Fruit fly (Drosophila melanogaster) whole organism, wandering third instar larva: ENCODE results near the gene Or13a.

Experiments used
- Abd-B ChIP-seq: fragments of >200 bp; optimal IDR thresholded peaks from 2 replicates; lab custom pipeline; 2017; ENCODE audit warnings: missing biosample characterization, missing genetic modification characterization
- CG9705 ChIP-seq: fragments of 200-800 bp; sonication (Bioruptor generic); optimal IDR thresholded peaks from 2 replicates; lab custom pipeline; 2018; ENCODE audit warnings: missing biosample characterization, mild to moderate bottlenecking, missing genetic modification characterization
- CrebA ChIP-seq: fragments of 200-800 bp; sonication (Bioruptor generic); optimal IDR thresholded peaks from 2 replicates; lab custom pipeline; 2016; ENCODE audit warnings: missing biosample characterization, mild to moderate bottlenecking, missing genetic modification characterization, borderline replicate concordance
- Dfd ChIP-seq: fragments of >200 bp; optimal IDR thresholded peaks from 2 replicates; lab custom pipeline; 2017; ENCODE audit warnings: missing biosample characterization, missing genetic modification characterization
- Dif ChIP-seq: fragments of 200-275, 200-300 bp; sonication (Bioruptor generic); optimal IDR thresholded peaks from 2 replicates; lab custom pipeline; 2018; ENCODE audit warnings: missing biosample characterization, missing genetic modification characterization; ENCODE audit not compliant: partially characterized antibody
- HLH106 ChIP-seq: fragments of 200-800 bp; optimal IDR thresholded peaks from 3 replicates; lab custom pipeline; 2019; ENCODE audit warnings: missing biosample characterization, mild to moderate bottlenecking, missing genetic modification characterization, moderate library complexity
- Hnf4 ChIP-seq: fragments of 200-800 bp; sonication (Bioruptor generic); optimal IDR thresholded peaks from 2 replicates; lab custom pipeline; 2016; ENCODE audit warnings: missing biosample characterization, mild to moderate bottlenecking, missing genetic modification characterization
- Hr78 ChIP-seq: fragments of >200 bp; optimal IDR thresholded peaks from 2 replicates; lab custom pipeline; 2017; ENCODE audit warnings: missing biosample characterization, missing genetic modification characterization
- Hr83 ChIP-seq: fragments of 200-300 bp; sonication (Bioruptor generic); optimal IDR thresholded peaks from 2 replicates; lab custom pipeline; 2016; ENCODE audit warnings: missing biosample characterization, mild to moderate bottlenecking, missing genetic modification characterization, moderate library complexity; ENCODE audit not compliant: poor library complexity, severe bottlenecking
- Jra ChIP-seq: sonication (Bioruptor generic); optimal IDR thresholded peaks from 2 replicates; lab custom pipeline; 2016; ENCODE audit warnings: missing biosample characterization, missing genetic modification characterization
- Mio ChIP-seq: sonication (Bioruptor generic); optimal IDR thresholded peaks from 2 replicates; lab custom pipeline; 2016; ENCODE audit warnings: missing biosample characterization, missing genetic modification characterization
- Myc ChIP-seq: fragments of >200 bp; optimal IDR thresholded peaks from 2 replicates; lab custom pipeline; 2017
- N ChIP-seq: fragments of >200 bp; optimal IDR thresholded peaks from 2 replicates; lab custom pipeline; 2018; ENCODE audit warnings: missing biosample characterization, missing external identifiers, missing genetic modification characterization
- OdsH ChIP-seq: fragments of 200-800 bp; sonication (Bioruptor generic); optimal IDR thresholded peaks from 2 replicates; lab custom pipeline; 2016; ENCODE audit warnings: missing biosample characterization, mild to moderate bottlenecking, missing genetic modification characterization
- Rel ChIP-seq, 2 experiments: fragments of 200-800 bp; sonication (Bioruptor generic) in 1 of 2; optimal IDR thresholded peaks; 2 replicates in 1 of 2; 3 replicates in 1 of 2; lab custom pipeline; 2016 to 2019; ENCODE audit warnings: mild to moderate bottlenecking in 2 of 2, missing biosample characterization in 2 of 2, missing genetic modification characterization in 2 of 2, moderate library complexity in 1 of 2
- Sp1 ChIP-seq: fragments of 200-800 bp; sonication (Bioruptor generic); optimal IDR thresholded peaks from 3 replicates; lab custom pipeline; 2019; ENCODE audit warnings: missing biosample characterization, mild to moderate bottlenecking, missing genetic modification characterization, moderate library complexity
- Vsx2 ChIP-seq: fragments of 200-300, 225-300 bp; sonication (Bioruptor generic); optimal IDR thresholded peaks from 2 replicates; lab custom pipeline; 2018; ENCODE audit warnings: missing biosample characterization, missing genetic modification characterization; ENCODE audit not compliant: partially characterized antibody
- br ChIP-seq: fragments of 200-800 bp; sonication (Bioruptor generic); optimal IDR thresholded peaks from 2 replicates; lab custom pipeline; 2016; ENCODE audit warnings: missing biosample characterization, missing genetic modification characterization
- brk ChIP-seq: fragments of 200-800 bp; sonication (Bioruptor generic); optimal IDR thresholded peaks from 2 replicates; lab custom pipeline; 2016; ENCODE audit warnings: missing biosample characterization, mild to moderate bottlenecking, missing genetic modification characterization
- dl ChIP-seq, 2 experiments: fragments of 175-275, 200-275 bp in 1 of 2; fragments of 200-275 bp in 1 of 2; sonication (Bioruptor generic); optimal IDR thresholded peaks; lab custom pipeline; 2018; ENCODE audit warnings: mild to moderate bottlenecking in 2 of 2, missing biosample characterization in 2 of 2, missing genetic modification characterization in 2 of 2, moderate library complexity in 2 of 2; ENCODE audit not compliant: partially characterized antibody in 2 of 2, insufficient read depth in 1 of 2
- dmrt93B ChIP-seq: fragments of 200-800 bp; sonication (Bioruptor generic); optimal IDR thresholded peaks from 2 replicates; lab custom pipeline; 2018; ENCODE audit warnings: missing biosample characterization, mild to moderate bottlenecking, missing genetic modification characterization
- fru ChIP-seq: fragments of 200-800 bp; sonication (Bioruptor generic); optimal IDR thresholded peaks from 3 replicates; lab custom pipeline; 2016; ENCODE audit warnings: missing biosample characterization, mild to moderate bottlenecking, missing genetic modification characterization
- lola ChIP-seq: fragments of >200 bp; optimal IDR thresholded peaks from 2 replicates; lab custom pipeline; 2017; ENCODE audit warnings: missing biosample characterization, missing genetic modification characterization
- pan ChIP-seq: fragments of >200 bp; optimal IDR thresholded peaks from 2 replicates; lab custom pipeline; 2017
- rgr ChIP-seq: fragments of 200-800 bp; sonication (Bioruptor generic); optimal IDR thresholded peaks from 3 replicates; lab custom pipeline; 2016; ENCODE audit warnings: missing biosample characterization, mild to moderate bottlenecking, missing genetic modification characterization
- tai ChIP-seq: sonication (Bioruptor generic); optimal IDR thresholded peaks from 2 replicates; lab custom pipeline; 2016; ENCODE audit warnings: missing biosample characterization, missing genetic modification characterization
- usp ChIP-seq: fragments of >200 bp; optimal IDR thresholded peaks from 2 replicates; lab custom pipeline; 2017; ENCODE audit warnings: missing biosample characterization, missing genetic modification characterization

Or13a gene

dm6 chrX:15986654-15987053 is 12.4 kb downstream of the Or13a start, which contains the start of gene ND-20 (continued):
- TF ChIP-seq CrebA = no peak
- TF ChIP-seq lola (GFP tag; lab: Kevin White, UChicago) = no peak
- TF ChIP-seq HLH106 (tag; lab: Kevin White, UChicago) = peak; percentile 4
- no peak for TF ChIP-seq Jra (GFP tag; lab: Kevin White, UChicago)
- TF ChIP-seq dmrt93B = no peak
- TF ChIP-seq rgr (GFP tag; lab: Kevin White, UChicago) = no peak
- no peak for TF ChIP-seq Sp1 (GFP tag; lab: Kevin White, UChicago)
- no peak for TF ChIP-seq OdsH (GFP tag; lab: Kevin White, UChicago)
- no peak for TF ChIP-seq fru (GFP tag; lab: Kevin White, UChicago)
- no peak for TF ChIP-seq Myc (lab: Kevin White, UChicago)
- no peak for TF ChIP-seq tai (GFP tag; lab: Kevin White, UChicago)
- peak; percentile 86 for TF ChIP-seq Hr78 (GFP tag; lab: Kevin White, UChicago)
- peak; percentile 98 for TF ChIP-seq N (GFP tag; lab: Kevin White, UChicago)

- no peak for TF ChIP-seq pan (lab: Kevin White, UChicago)
- no peak for TF ChIP-seq br (GFP tag; lab: Kevin White, UChicago)
Observed at dm6 chrX:15989631-15990030, 15.4 kb downstream of the Or13a start.

DNA sequence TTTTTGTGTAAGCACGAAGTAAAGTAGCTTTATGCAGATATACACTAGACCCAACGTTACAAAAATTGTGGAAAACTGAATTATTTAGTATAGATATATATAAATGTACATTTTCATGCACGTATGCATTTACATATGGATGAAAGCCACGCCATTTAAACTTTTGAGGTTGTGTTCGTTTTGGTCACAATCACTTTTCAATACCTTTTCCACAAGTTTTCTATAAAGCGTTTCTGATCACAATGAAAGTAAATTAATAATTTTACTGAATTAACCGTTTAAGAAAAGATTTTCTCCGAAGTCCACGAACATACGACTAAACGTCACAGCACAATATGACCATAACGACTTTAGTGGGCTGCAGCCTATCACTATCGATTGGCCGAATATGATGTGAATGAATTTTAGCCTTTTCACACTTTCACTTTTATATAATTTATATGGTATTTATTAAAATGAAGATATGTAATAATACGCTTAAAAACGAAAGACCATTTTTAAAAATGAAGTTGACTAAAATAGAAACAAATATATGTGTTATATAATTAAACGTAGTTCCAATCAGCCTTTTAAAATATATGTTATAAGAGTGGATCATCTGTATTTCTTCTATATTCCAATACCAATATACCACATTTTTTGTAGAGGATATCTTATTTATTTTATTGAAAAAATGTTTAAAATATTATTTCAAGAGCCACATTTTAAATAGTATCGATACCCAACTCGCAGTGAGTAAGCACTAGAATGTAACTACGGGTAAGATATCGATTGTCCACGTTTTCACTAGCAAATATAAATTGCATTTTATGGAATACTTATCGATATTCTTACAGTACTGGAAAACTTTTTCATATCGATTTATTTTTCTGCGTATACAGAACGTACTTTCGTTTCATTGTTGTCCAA is 17.6 kb downstream of the Or13a start, which contains the start of the genes CG46312, eIF5 and exd:
Gene CG46312 (minus strand): TSS at position 357 of the 909 bp plus-strand sequence.
Gene eIF5 (minus strand): TSS at position 357 of the 909 bp plus-strand sequence.
Gene exd (plus strand): TSS at position 851 of the 909 bp plus-strand sequence.
- no peak for TF ChIP-seq Rel (GFP tag; optimal IDR thresholded peaks at IDR 0.05; lab: Kevin White, UChicago)
- TF ChIP-seq Rel (tag; optimal IDR thresholded peaks at IDR 0.05; lab: Kevin White, UChicago) = peak; percentile 18
- peak; percentile 2 for TF ChIP-seq HLH106 (tag; lab: Kevin White, UChicago)
- TF ChIP-seq Abd-B (GFP tag; lab: Kevin White, UChicago) = no peak
- TF ChIP-seq, all 38 proteins: peak for 2

- TF ChIP-seq Mio (GFP tag; lab: Kevin White, UChicago) (no peak), Abd-B (GFP tag; lab: Kevin White, UChicago) (no peak), br (GFP tag; lab: Kevin White, UChicago) (no peak), Hr83 (GFP tag; lab: Kevin White, UChicago) (no peak), Vsx2 (GFP tag; lab: Kevin White, UChicago) (no peak), Dfd (no peak), CrebA (no peak), CG9705 (GFP tag; lab: Kevin White, UChicago) (no peak), Jra (GFP tag; lab: Kevin White, UChicago) (no peak), tai (GFP tag; lab: Kevin White, UChicago) (no peak), fru (GFP tag; lab: Kevin White, UChicago) (no peak), rgr (GFP tag; lab: Kevin White, UChicago) (no peak), brk (GFP tag; lab: Kevin White, UChicago) (no peak), usp (GFP tag; lab: Kevin White, UChicago) (no peak), Dif (GFP tag; lab: Kevin White, UChicago) (no peak), N (GFP tag; lab: Kevin White, UChicago) (no peak), dl (GFP tag; optimal IDR thresholded peaks at IDR 0.05; lab: Kevin White, UChicago; ENCODE audit: insufficient read depth in 1 of 2, partially characterized antibody in 2 of 2) (no peak), lola (GFP tag; lab: Kevin White, UChicago) (no peak)
Observed at dm6 chrX:15992527-15992897, 18.3 kb downstream of the Or13a start.

DNA sequence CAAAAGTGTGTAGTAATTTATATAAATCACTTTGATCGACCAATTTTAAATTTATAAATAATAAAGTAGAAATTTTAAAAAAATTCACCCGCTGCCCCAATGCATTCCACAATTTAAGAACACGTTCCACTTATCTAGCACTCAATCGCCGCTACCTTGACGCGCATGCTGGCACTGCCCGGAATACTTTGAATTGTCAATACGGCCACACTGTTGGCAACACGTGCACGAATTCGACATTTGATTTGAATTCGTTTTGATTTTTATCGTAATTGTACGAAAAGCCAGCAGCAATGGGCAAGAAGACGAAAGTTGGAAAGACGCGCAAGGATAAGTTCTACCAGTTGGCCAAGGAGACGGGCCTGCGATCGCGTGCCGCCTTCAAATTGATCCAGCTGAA is 22.6 kb downstream of the Or13a start, which contains the start of gene CG8939:
Gene CG8939 (plus strand): TSS at position 186 of the 400 bp plus-strand sequence.
- TF ChIP-seq usp (GFP tag; lab: Kevin White, UChicago) (no peak), Myc (lab: Kevin White, UChicago) (peak; percentile 54)

dm6 chrX:16005066-16005465 is 30.8 kb downstream of the Or13a start:
- TF ChIP-seq OdsH (GFP tag; lab: Kevin White, UChicago) (peak; percentile 5), dl (GFP tag; optimal IDR thresholded peaks at IDR 0.05; lab: Kevin White, UChicago; ENCODE audit: insufficient read depth in 1 of 2, partially characterized antibody in 2 of 2) (no peak), Hnf4 (GFP tag; lab: Kevin White, UChicago) (no peak), HLH106 (tag; lab: Kevin White, UChicago) (no peak)
- TF ChIP-seq, all 38 proteins: peak for 1
